Worm (Caenorhabditis elegans) whole organism, late embryonic: ENCODE data around the gene srh-218.
A peak's percentile ranks its signal among the peaks of the same experiment; 100 is the strongest.

Source experiments
- C08G9.2 ChIP-seq: sonication (generic microtip); optimal IDR thresholded peaks from 2 replicates; lab custom pipeline; 2016; ENCODE audit warnings: mild to moderate bottlenecking, missing genetic modification characterization, moderate library complexity, missing compliant biosample characterization
- C38D4.7 ChIP-seq: fragments of 200-800 bp; sonication (Bioruptor generic); optimal IDR thresholded peaks from 2 replicates; lab custom pipeline; 2018; ENCODE audit warnings: mild to moderate bottlenecking, missing genetic modification characterization, moderate library complexity, missing compliant biosample characterization
- F13H6.1 ChIP-seq: sonication (generic microtip); optimal IDR thresholded peaks from 2 replicates; lab custom pipeline; 2016; ENCODE audit warnings: missing genetic modification characterization, missing compliant biosample characterization
- K02D7.2 ChIP-seq: sonication (generic microtip); optimal IDR thresholded peaks from 2 replicates; lab custom pipeline; 2017; ENCODE audit warnings: mild to moderate bottlenecking, missing genetic modification characterization, missing compliant biosample characterization
- K09A11.1 ChIP-seq: sonication (generic microtip); optimal IDR thresholded peaks from 2 replicates; lab custom pipeline; 2017; ENCODE audit warnings: antibody characterized with exemption, mild to moderate bottlenecking, missing genetic modification characterization, missing compliant biosample characterization; ENCODE audit not compliant: insufficient read depth
- Y22D7AL.16 ChIP-seq: sonication (generic microtip); optimal IDR thresholded peaks from 2 replicates; lab custom pipeline; 2016; ENCODE audit warnings: missing genetic modification characterization, missing compliant biosample characterization
- ahr-1 ChIP-seq: sonication (generic microtip); optimal IDR thresholded peaks from 2 replicates; lab custom pipeline; 2016; ENCODE audit warnings: missing genetic modification characterization, missing compliant biosample characterization
- ceh-2 ChIP-seq: sonication (generic microtip); optimal IDR thresholded peaks from 2 replicates; lab custom pipeline; 2016; ENCODE audit warnings: missing genotype, missing genetic modification characterization, missing compliant biosample characterization
- ceh-22 ChIP-seq: sonication (generic microtip); optimal IDR thresholded peaks from 2 replicates; lab custom pipeline; 2017; ENCODE audit warnings: missing biosample characterization, missing genetic modification characterization
- ceh-30 ChIP-seq: fragments of 150-350 bp; optimal IDR thresholded peaks from 2 replicates; lab custom pipeline; 2014; ENCODE audit warnings: missing biosample characterization, missing genetic modification characterization
- ceh-45 ChIP-seq: fragments of 200-800 bp; sonication (Bioruptor generic); IDR thresholded peaks from 2 replicates; pipeline ENCODE4 v1.3.6; 2022; ENCODE audit warnings: missing genetic modification reagents, missing genetic modification characterization, missing compliant biosample characterization
- ceh-48 ChIP-seq: sonication (generic microtip); optimal IDR thresholded peaks from 2 replicates; lab custom pipeline; 2016; ENCODE audit warnings: missing genetic modification characterization, inconsistent platforms, missing compliant biosample characterization
- ceh-9 ChIP-seq: sonication (generic microtip); optimal IDR thresholded peaks from 2 replicates; lab custom pipeline; 2016; ENCODE audit warnings: mild to moderate bottlenecking, missing genetic modification characterization, inconsistent platforms, missing compliant biosample characterization
- elt-2 ChIP-seq: sonication (generic microtip); optimal IDR thresholded peaks from 2 replicates; lab custom pipeline; 2016; ENCODE audit warnings: missing genetic modification reagents, missing genetic modification characterization, missing compliant biosample characterization
- elt-4 ChIP-seq: sonication (generic microtip); optimal IDR thresholded peaks from 2 replicates; lab custom pipeline; 2016; ENCODE audit warnings: missing genetic modification characterization, missing compliant biosample characterization
- ets-4 ChIP-seq: sonication (generic microtip); optimal IDR thresholded peaks from 2 replicates; lab custom pipeline; 2016; ENCODE audit warnings: missing genetic modification characterization, missing compliant biosample characterization
- fax-1 ChIP-seq: sonication (generic microtip); optimal IDR thresholded peaks from 2 replicates; lab custom pipeline; 2016; ENCODE audit warnings: missing genotype, missing genetic modification characterization, missing compliant biosample characterization
- fkh-10 ChIP-seq: fragments of 150-350 bp; optimal IDR thresholded peaks from 2 replicates; lab custom pipeline; 2014; ENCODE audit warnings: missing biosample characterization, missing genetic modification reagents, missing genetic modification characterization
- gmeb-2 ChIP-seq: sonication (generic microtip); optimal IDR thresholded peaks from 2 replicates; lab custom pipeline; 2016; ENCODE audit warnings: missing genetic modification characterization, inconsistent platforms, missing compliant biosample characterization
- hlh-30 ChIP-seq: sonication (generic microtip); optimal IDR thresholded peaks from 2 replicates; lab custom pipeline; 2017; ENCODE audit warnings: antibody characterized with exemption, missing genetic modification characterization, missing compliant biosample characterization; ENCODE audit not compliant: insufficient read depth
- lim-6 ChIP-seq: sonication (generic microtip); optimal IDR thresholded peaks from 2 replicates; lab custom pipeline; 2016; ENCODE audit warnings: missing genetic modification characterization, missing compliant biosample characterization
- lin-11 ChIP-seq: fragments of 200-800 bp; sonication (Bioruptor generic); optimal IDR thresholded peaks from 2 replicates; lab custom pipeline; 2018; ENCODE audit warnings: mild to moderate bottlenecking, missing genetic modification characterization, missing compliant biosample characterization
- madf-2 ChIP-seq: sonication (generic microtip); optimal IDR thresholded peaks from 2 replicates; lab custom pipeline; 2017; ENCODE audit warnings: missing genetic modification characterization, missing compliant biosample characterization
- nhr-11 ChIP-seq: fragments of 150-350 bp; optimal IDR thresholded peaks from 2 replicates; lab custom pipeline; 2014; ENCODE audit warnings: missing biosample characterization, missing genetic modification characterization
- nhr-232 ChIP-seq: sonication (generic microtip); optimal IDR thresholded peaks from 2 replicates; lab custom pipeline; 2016; ENCODE audit warnings: missing genetic modification characterization, missing compliant biosample characterization
- npax-4 ChIP-seq: sonication (generic microtip); optimal IDR thresholded peaks from 2 replicates; lab custom pipeline; 2016; ENCODE audit warnings: missing genetic modification characterization, missing compliant biosample characterization
- odd-2 ChIP-seq: sonication (generic microtip); optimal IDR thresholded peaks from 2 replicates; lab custom pipeline; 2017; ENCODE audit warnings: antibody characterized with exemption, mild to moderate bottlenecking, missing genetic modification characterization, missing compliant biosample characterization
- pax-1 ChIP-seq: fragments of 150-350 bp; optimal IDR thresholded peaks from 2 replicates; lab custom pipeline; 2014; ENCODE audit warnings: missing biosample characterization, missing genetic modification characterization
- pha-2 ChIP-seq: sonication (generic microtip); optimal IDR thresholded peaks from 2 replicates; lab custom pipeline; 2017; ENCODE audit warnings: mild to moderate bottlenecking, missing genetic modification characterization, missing compliant biosample characterization
- pros-1 ChIP-seq: fragments of 150-350 bp; optimal IDR thresholded peaks from 2 replicates; lab custom pipeline; 2014; ENCODE audit warnings: missing biosample characterization, missing genetic modification reagents, missing genetic modification characterization
- ref-2 ChIP-seq: sonication (generic microtip); optimal IDR thresholded peaks from 2 replicates; lab custom pipeline; 2016; ENCODE audit warnings: missing genetic modification characterization, missing compliant biosample characterization
- rnt-1 ChIP-seq: sonication (generic microtip); optimal IDR thresholded peaks from 2 replicates; lab custom pipeline; 2016; ENCODE audit warnings: missing genetic modification characterization, missing compliant biosample characterization
- ttx-3 ChIP-seq: sonication (generic microtip); optimal IDR thresholded peaks from 2 replicates; lab custom pipeline; 2016; ENCODE audit warnings: missing genetic modification reagents, missing genetic modification characterization, missing compliant biosample characterization
- unc-3 ChIP-seq, 2 experiments: fragments of 200-800 bp in 1 of 2; sonication (Bioruptor generic) in 1 of 2; sonication (generic microtip) in 1 of 2; conservative IDR thresholded peaks in 1 of 2; optimal IDR thresholded peaks in 1 of 2; 2 replicates each; pipeline versions ENCODE4 v1.3.6 to Lab custom; 2016 to 2022; ENCODE audit warnings: missing compliant biosample characterization in 2 of 2, missing genetic modification characterization in 2 of 2, missing genetic modification reagents in 1 of 2
- unc-42 ChIP-seq: sonication (generic microtip); optimal IDR thresholded peaks from 2 replicates; lab custom pipeline; 2016; ENCODE audit warnings: missing genotype, missing genetic modification characterization, missing compliant biosample characterization
- unc-55 ChIP-seq: sonication (generic microtip); optimal IDR thresholded peaks from 2 replicates; lab custom pipeline; 2017; ENCODE audit warnings: missing biosample characterization, missing genetic modification reagents, missing genetic modification characterization
- zip-5 ChIP-seq: sonication (generic microtip); optimal IDR thresholded peaks from 2 replicates; lab custom pipeline; 2016; ENCODE audit warnings: missing genetic modification characterization, missing compliant biosample characterization
- ztf-16 ChIP-seq: sonication (generic microtip); optimal IDR thresholded peaks from 2 replicates; lab custom pipeline; 2017; ENCODE audit warnings: missing genetic modification characterization, missing compliant biosample characterization

The srh-218 gene

ce11 chrV:15448865-15449264 is 44.9 kb upstream of the srh-218 start, which contains the start of gene T26H5.14:
Gene T26H5.14, plus strand, starts transcription at chrV:15449165.
- TF ChIP-seq C08G9.2 (tag; lab: Kevin White, UChicago), result no peak
- TF ChIP-seq odd-2, result no peak
- TF ChIP-seq pax-1, result no peak
- TF ChIP-seq ceh-2 (tag; lab: Kevin White, UChicago), result no peak
- no peak for TF ChIP-seq madf-2 (tag; lab: Kevin White, UChicago)
- TF ChIP-seq ceh-45, result no peak
- TF ChIP-seq gmeb-2 (tag; lab: Kevin White, UChicago), result no peak
- no peak for TF ChIP-seq pha-2 (tag; lab: Kevin White, UChicago)
- TF ChIP-seq ref-2 (tag; lab: Kevin White, UChicago), result no peak
- TF ChIP-seq ahr-1 (tag; lab: Kevin White, UChicago), result no peak
- TF ChIP-seq unc-42 (tag; lab: Kevin White, UChicago), result no peak
- no peak for TF ChIP-seq ttx-3 (tag; lab: Kevin White, UChicago)
- no peak for TF ChIP-seq hlh-30 (tag; lab: Kevin White, UChicago)
- TF ChIP-seq, all 69 proteins: peak for 0

DNA sequence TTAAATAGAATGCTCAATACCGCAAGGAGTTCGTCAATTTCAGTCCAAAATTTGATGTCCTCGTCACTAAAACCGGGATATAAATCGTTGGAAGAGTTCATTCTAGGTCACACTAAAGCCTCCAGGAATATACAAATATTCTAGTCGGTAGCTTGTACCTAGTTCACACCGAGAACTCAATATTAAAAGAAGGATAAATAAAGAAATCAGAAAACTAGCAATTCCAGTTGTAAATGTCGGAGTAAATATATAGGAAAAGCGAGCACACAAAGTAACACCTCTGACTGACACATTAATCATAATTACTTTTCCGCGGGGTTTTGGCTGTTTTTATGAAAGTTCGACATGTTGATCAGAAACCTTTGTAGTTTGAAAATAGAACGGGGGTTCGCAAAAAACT is 42.4 kb upstream of the srh-218 start, which contains the start of gene srw-33:
srw-33 (minus strand) TSS at position 101 of the 400 bp plus-strand sequence.
- TF ChIP-seq K02D7.2 (tag; lab: Kevin White, UChicago), result no peak
- no peak for TF ChIP-seq nhr-11 (tag; lab: Kevin White, UChicago)
- TF ChIP-seq, all 69 proteins: peak for 0

DNA sequence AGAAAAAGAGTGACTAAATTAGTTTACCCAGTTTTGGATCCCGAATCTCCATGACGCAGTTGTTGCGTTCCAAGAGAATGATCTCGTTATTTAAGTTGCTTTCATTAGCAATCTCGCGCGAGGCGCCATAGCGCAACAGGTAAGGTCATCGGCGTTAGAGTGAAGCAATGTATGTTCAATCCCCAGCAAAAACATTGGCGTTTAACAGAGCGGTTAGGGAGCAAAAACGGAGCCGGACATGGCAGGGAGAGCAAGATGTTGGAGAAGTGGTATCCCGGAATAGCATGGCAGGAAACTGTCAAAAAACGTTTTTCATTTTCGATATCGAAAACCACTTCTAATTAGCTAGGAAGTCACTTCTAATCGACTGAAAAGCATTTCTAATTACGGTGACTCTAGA is 39.5 kb upstream of the srh-218 start:
- TF ChIP-seq nhr-232 (no peak), fkh-10 (GFP tag; lab: Kevin White, UChicago) (no peak), F13H6.1 (tag; lab: Kevin White, UChicago) (no peak), ceh-9 (tag; lab: Kevin White, UChicago) (no peak), unc-3 (GFP tag; conservative IDR thresholded peaks at IDR 0.05; lab: Robert Waterston, UW) (no peak), unc-3 (tag; optimal IDR thresholded peaks at IDR 0.05; lab: Kevin White, UChicago) (no peak), lim-6 (tag; lab: Kevin White, UChicago) (no peak), unc-55 (no peak)

DNA sequence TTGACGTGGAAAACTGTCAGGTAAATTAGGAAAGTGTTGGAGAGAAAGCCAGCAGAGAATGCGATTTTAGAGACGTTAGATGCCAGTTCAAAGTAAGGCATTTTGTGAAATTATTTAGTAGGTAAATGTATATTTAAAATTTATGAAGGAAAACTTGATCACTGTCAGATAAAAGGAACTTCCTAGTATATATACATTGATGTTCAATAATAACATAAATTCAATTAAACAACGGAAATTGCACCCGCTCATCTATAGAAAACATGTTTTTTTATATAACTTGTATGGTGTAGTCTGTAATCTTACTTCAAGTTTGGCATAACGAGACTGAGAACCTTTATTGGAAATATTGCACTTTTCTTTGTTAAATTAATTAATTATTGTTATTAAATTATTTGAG is 34.7 kb upstream of the srh-218 start, which contains the start of gene str-71:
str-71 (minus strand) TSS at position 101 of the 400 bp plus-strand sequence.
- TF ChIP-seq ceh-9 (tag; lab: Kevin White, UChicago) (no peak), rnt-1 (tag; lab: Kevin White, UChicago) (no peak), ahr-1 (tag; lab: Kevin White, UChicago) (no peak), unc-42 (tag; lab: Kevin White, UChicago) (no peak), ceh-22 (tag; lab: Kevin White, UChicago) (no peak)
- TF ChIP-seq, all 69 proteins: peak for 0

- TF ChIP-seq rnt-1 (tag; lab: Kevin White, UChicago) (no peak), lin-11 (tag; lab: Kevin White, UChicago) (no peak), pros-1 (tag; lab: Kevin White, UChicago) (no peak), K02D7.2 (tag; lab: Kevin White, UChicago) (no peak), pax-1 (no peak), K09A11.1 (no peak), ceh-22 (tag; lab: Kevin White, UChicago) (no peak), elt-2 (no peak), fkh-10 (GFP tag; lab: Kevin White, UChicago) (no peak), C38D4.7 (GFP tag; lab: Kevin White, UChicago) (no peak)
Measured at ce11 chrV:15464402-15464801, 29.4 kb upstream of the srh-218 start, which contains the start of gene rocf-1. Gene rocf-1, minus strand, starts transcription at chrV:15464502.

ce11 chrV:15465032-15465727 is 28.6 kb upstream of the srh-218 start, which contains the start of gene pqn-71:
Gene pqn-71, plus strand, starts transcription at chrV:15465677.
- no peak for TF ChIP-seq elt-4 (tag; lab: Kevin White, UChicago)
- peak; percentile 80 for TF ChIP-seq fax-1 (tag; lab: Kevin White, UChicago)
- TF ChIP-seq unc-55, result no peak
- peak; percentile 86 for TF ChIP-seq Y22D7AL.16 (tag; lab: Kevin White, UChicago)
- peak; percentile 53 for TF ChIP-seq ceh-48
- peak; percentile 71 for TF ChIP-seq ztf-16 (tag; lab: Kevin White, UChicago)
- peak; percentile 50 for TF ChIP-seq zip-5
- peak; percentile 60 for TF ChIP-seq ceh-30 (tag; lab: Kevin White, UChicago)
- TF ChIP-seq npax-4 (tag; lab: Kevin White, UChicago), result peak; percentile 71
- peak; percentile 73 for TF ChIP-seq K09A11.1
- TF ChIP-seq pax-1, result no peak
- TF ChIP-seq odd-2, result no peak
- peak; percentile 76 for TF ChIP-seq F13H6.1 (tag; lab: Kevin White, UChicago)
- peak; percentile 34 for TF ChIP-seq ets-4
- peak; percentile 29 for TF ChIP-seq pros-1 (tag; lab: Kevin White, UChicago)
- TF ChIP-seq rnt-1 (tag; lab: Kevin White, UChicago), result peak; percentile 81
- TF ChIP-seq ahr-1 (tag; lab: Kevin White, UChicago), result peak; percentile 40
- TF ChIP-seq ceh-2 (tag; lab: Kevin White, UChicago), result peak; percentile 64
- no peak for TF ChIP-seq fkh-10 (GFP tag; lab: Kevin White, UChicago)
